Worm (Caenorhabditis elegans): ENCODE measurements around the gene R08C7.8.

The R08C7.8 gene

ce11 chrIV:4463132-4463531 is 28.8 kb upstream of the R08C7.8 start, which contains the start of gene M01H9.2:
M01H9.2 (minus strand) TSS chrIV:4463232.
- TF ChIP-seq hnd-1 (tag; optimal IDR thresholded peaks at IDR 0.05) (no peak), tbx-37 (GFP tag; conservative IDR thresholded peaks at IDR 0.05) (no peak), pes-1 (GFP tag; IDR thresholded peaks at IDR 0.05) (no peak), hmg-4 (GFP tag; optimal IDR thresholded peaks at IDR 0.05) (no peak), ceh-13 (GFP tag; optimal IDR thresholded peaks at IDR 0.05) (no peak), ceh-36 (tag; optimal IDR thresholded peaks at IDR 0.05) (no peak), B0310.2 (tag; optimal IDR thresholded peaks at IDR 0.05) (no peak), sea-1 (GFP tag; conservative IDR thresholded peaks at IDR 0.05) (no peak)

- TF ChIP-seq ceh-36 (tag; optimal IDR thresholded peaks at IDR 0.05) (peak; percentile 51), tbx-11 (GFP tag; IDR thresholded peaks at IDR 0.05) (no peak), tra-4 (tag; optimal IDR thresholded peaks at IDR 0.05) (no peak)
Observed at ce11 chrIV:4459342-4459741, 25.0 kb upstream of the R08C7.8 start.

- no peak for TF ChIP-seq F13C5.2 (tag; optimal IDR thresholded peaks at IDR 0.05)
- TF ChIP-seq ceh-36 (tag; optimal IDR thresholded peaks at IDR 0.05): no peak
- TF ChIP-seq flt-1 (GFP tag; IDR thresholded peaks at IDR 0.05): no peak
- no peak for TF ChIP-seq ama-1 (optimal IDR thresholded peaks at IDR 0.05)
- TF ChIP-seq sea-1 (GFP tag; conservative IDR thresholded peaks at IDR 0.05): no peak
- no peak for TF ChIP-seq tra-4 (tag; optimal IDR thresholded peaks at IDR 0.05)
- TF ChIP-seq hmg-4 (GFP tag; optimal IDR thresholded peaks at IDR 0.05): no peak
- no peak for TF ChIP-seq scrt-1 (GFP tag; IDR thresholded peaks at IDR 0.05)
- no peak for TF ChIP-seq tbx-37 (GFP tag; conservative IDR thresholded peaks at IDR 0.05)
- TF ChIP-seq tbx-11 (GFP tag; IDR thresholded peaks at IDR 0.05): no peak
- no peak for TF ChIP-seq hnd-1 (tag; optimal IDR thresholded peaks at IDR 0.05)
- no peak for TF ChIP-seq pes-1 (GFP tag; IDR thresholded peaks at IDR 0.05)
- TF ChIP-seq hmbx-1 (tag; optimal IDR thresholded peaks at IDR 0.05): no peak
- TF ChIP-seq aly-1 (tag; optimal IDR thresholded peaks at IDR 0.05): no peak
- no peak for TF ChIP-seq B0310.2 (tag; optimal IDR thresholded peaks at IDR 0.05)
- no peak for TF ChIP-seq ets-7 (tag; optimal IDR thresholded peaks at IDR 0.05)
- TF ChIP-seq ceh-13 (GFP tag; optimal IDR thresholded peaks at IDR 0.05): no peak
Observed at ce11 chrIV:4456658-4457057, 22.3 kb upstream of the R08C7.8 start.

ce11 chrIV:4454330-4455173 is 20.2 kb upstream of the R08C7.8 start, which contains the start of gene R08C7.11:
R08C7.11 (minus strand) TSS chrIV:4454937.
- TF ChIP-seq hmg-4 (GFP tag; optimal IDR thresholded peaks at IDR 0.05) (peak; percentile 48), tra-4 (tag; optimal IDR thresholded peaks at IDR 0.05) (no peak), pes-1 (GFP tag; IDR thresholded peaks at IDR 0.05) (no peak), ama-1 (optimal IDR thresholded peaks at IDR 0.05) (no peak), sea-1 (GFP tag; conservative IDR thresholded peaks at IDR 0.05) (no peak)

- TF ChIP-seq pes-1 (GFP tag; IDR thresholded peaks at IDR 0.05) (no peak), tbx-37 (GFP tag; conservative IDR thresholded peaks at IDR 0.05) (no peak), ets-7 (tag; optimal IDR thresholded peaks at IDR 0.05) (no peak), sea-1 (GFP tag; conservative IDR thresholded peaks at IDR 0.05) (no peak), hnd-1 (tag; optimal IDR thresholded peaks at IDR 0.05) (no peak), scrt-1 (GFP tag; IDR thresholded peaks at IDR 0.05) (no peak), B0310.2 (tag; optimal IDR thresholded peaks at IDR 0.05) (no peak), tbx-11 (GFP tag; IDR thresholded peaks at IDR 0.05) (no peak), aly-1 (tag; optimal IDR thresholded peaks at IDR 0.05) (no peak), ama-1 (optimal IDR thresholded peaks at IDR 0.05) (no peak), F13C5.2 (tag; optimal IDR thresholded peaks at IDR 0.05) (no peak), tra-4 (tag; optimal IDR thresholded peaks at IDR 0.05) (no peak), ceh-36 (tag; optimal IDR thresholded peaks at IDR 0.05) (no peak), hmg-4 (GFP tag; optimal IDR thresholded peaks at IDR 0.05) (no peak)
Observed at ce11 chrIV:4451576-4451975, 17.2 kb upstream of the R08C7.8 start, which contains the start of gene R08C7.1. R08C7.1 (plus strand) TSS chrIV:4451876.

- no peak for TF ChIP-seq ets-7 (tag; optimal IDR thresholded peaks at IDR 0.05)
- TF ChIP-seq hmbx-1 (tag; optimal IDR thresholded peaks at IDR 0.05): no peak
- no peak for TF ChIP-seq tbx-37 (GFP tag; conservative IDR thresholded peaks at IDR 0.05)
- no peak for TF ChIP-seq sea-1 (GFP tag; conservative IDR thresholded peaks at IDR 0.05)
- no peak for TF ChIP-seq ceh-13 (GFP tag; optimal IDR thresholded peaks at IDR 0.05)
- TF ChIP-seq ama-1 (optimal IDR thresholded peaks at IDR 0.05): no peak
- no peak for TF ChIP-seq hmg-4 (GFP tag; optimal IDR thresholded peaks at IDR 0.05)
- no peak for TF ChIP-seq tbx-11 (GFP tag; IDR thresholded peaks at IDR 0.05)
- no peak for TF ChIP-seq hnd-1 (tag; optimal IDR thresholded peaks at IDR 0.05)
- no peak for TF ChIP-seq flt-1 (GFP tag; IDR thresholded peaks at IDR 0.05)
- TF ChIP-seq tra-4 (tag; optimal IDR thresholded peaks at IDR 0.05): no peak
- TF ChIP-seq pes-1 (GFP tag; IDR thresholded peaks at IDR 0.05): no peak
- TF ChIP-seq ceh-36 (tag; optimal IDR thresholded peaks at IDR 0.05): no peak
- no peak for TF ChIP-seq aly-1 (tag; optimal IDR thresholded peaks at IDR 0.05)
- TF ChIP-seq B0310.2 (tag; optimal IDR thresholded peaks at IDR 0.05): no peak
- no peak for TF ChIP-seq F13C5.2 (tag; optimal IDR thresholded peaks at IDR 0.05)
- TF ChIP-seq scrt-1 (GFP tag; IDR thresholded peaks at IDR 0.05): no peak
Observed at ce11 chrIV:4449843-4450242, 15.5 kb upstream of the R08C7.8 start.

- TF ChIP-seq tra-4 (tag; optimal IDR thresholded peaks at IDR 0.05) (no peak), hmbx-1 (tag; optimal IDR thresholded peaks at IDR 0.05) (no peak), aly-1 (tag; optimal IDR thresholded peaks at IDR 0.05) (no peak), sea-1 (GFP tag; conservative IDR thresholded peaks at IDR 0.05) (no peak), flt-1 (GFP tag; IDR thresholded peaks at IDR 0.05) (no peak), tbx-37 (GFP tag; conservative IDR thresholded peaks at IDR 0.05) (no peak), ets-7 (tag; optimal IDR thresholded peaks at IDR 0.05) (no peak), hnd-1 (tag; optimal IDR thresholded peaks at IDR 0.05) (no peak), hmg-4 (GFP tag; optimal IDR thresholded peaks at IDR 0.05) (no peak)
Observed at ce11 chrIV:4449439-4449838, 15.1 kb upstream of the R08C7.8 start, which contains the start of gene R08C7.12. R08C7.12 (plus strand) TSS chrIV:4449739.

All from whole organism, early embryonic.